Worm (Caenorhabditis elegans): ENCODE data around the gene rpl-25.1.

The rpl-25.1 gene

ce11 chrX:4715107-4715506 is at the start of gene rpl-25.1:
TSS of gene rpl-25.1 (plus strand) at chrX:4715178.
- TF ChIP-seq unc-62 (GFP tag; optimal IDR thresholded peaks at IDR 0.05), result no peak

ce11 chrX:4667788-4668187 is 47.2 kb upstream of the rpl-25.1 start, which contains the start of gene mfsd-12:
TSS of gene mfsd-12 (plus strand) at chrX:4668088.
- no peak for TF ChIP-seq unc-62 (GFP tag; optimal IDR thresholded peaks at IDR 0.05)

- TF ChIP-seq unc-62 (GFP tag; optimal IDR thresholded peaks at IDR 0.05), result no peak
Observed at ce11 chrX:4671837-4672236, 43.1 kb upstream of the rpl-25.1 start.

- TF ChIP-seq unc-62 (GFP tag; optimal IDR thresholded peaks at IDR 0.05), result no peak
Observed at ce11 chrX:4673165-4673756, 41.7 kb upstream of the rpl-25.1 start, which contains the start of gene tmem-135. TSS of gene tmem-135 (plus strand) at chrX:4673706.

- no peak for TF ChIP-seq unc-62 (GFP tag; optimal IDR thresholded peaks at IDR 0.05)
Observed at ce11 chrX:4676702-4677101, 38.3 kb upstream of the rpl-25.1 start.

- TF ChIP-seq unc-62 (GFP tag; optimal IDR thresholded peaks at IDR 0.05), result no peak
Observed at ce11 chrX:4678029-4678428, 36.9 kb upstream of the rpl-25.1 start, which contains the start of gene flp-11. TSS of gene flp-11 (minus strand) at chrX:4678129.

- no peak for TF ChIP-seq unc-62 (GFP tag; optimal IDR thresholded peaks at IDR 0.05)
Observed at ce11 chrX:4682616-4683015, 32.4 kb upstream of the rpl-25.1 start, which contains the start of gene K02G10.15. TSS of gene K02G10.15 (minus strand) at chrX:4682716.

- no peak for TF ChIP-seq unc-62 (GFP tag; optimal IDR thresholded peaks at IDR 0.05)
Observed at ce11 chrX:4685579-4685978, 29.4 kb upstream of the rpl-25.1 start.

- no peak for TF ChIP-seq unc-62 (GFP tag; optimal IDR thresholded peaks at IDR 0.05)
Observed at ce11 chrX:4691148-4691773, 23.7 kb upstream of the rpl-25.1 start, which contains the start of gene K02G10.5. TSS of gene K02G10.5 (minus strand) at chrX:4691198.

ce11 chrX:4694611-4695370 is 20.2 kb upstream of the rpl-25.1 start:
- no peak for TF ChIP-seq unc-62 (GFP tag; optimal IDR thresholded peaks at IDR 0.05)

ce11 chrX:4698271-4698670 is 16.7 kb upstream of the rpl-25.1 start:
- no peak for TF ChIP-seq unc-62 (GFP tag; optimal IDR thresholded peaks at IDR 0.05)

ce11 chrX:4699411-4700050 is 15.4 kb upstream of the rpl-25.1 start, which contains the start of gene hyl-2:
TSS of gene hyl-2 (minus strand) at chrX:4699461.
- TF ChIP-seq unc-62 (GFP tag; optimal IDR thresholded peaks at IDR 0.05), result no peak

ce11 chrX:4700083-4700482 is 14.9 kb upstream of the rpl-25.1 start:
- no peak for TF ChIP-seq unc-62 (GFP tag; optimal IDR thresholded peaks at IDR 0.05)

- no peak for TF ChIP-seq unc-62 (GFP tag; optimal IDR thresholded peaks at IDR 0.05)
Observed at ce11 chrX:4704877-4705276, 10.1 kb upstream of the rpl-25.1 start, which contains the start of gene aqp-8. TSS of gene aqp-8 (minus strand) at chrX:4704977.

- no peak for TF ChIP-seq unc-62 (GFP tag; optimal IDR thresholded peaks at IDR 0.05)
Observed at ce11 chrX:4705666-4706065, 9.3 kb upstream of the rpl-25.1 start.

- TF ChIP-seq unc-62 (GFP tag; optimal IDR thresholded peaks at IDR 0.05), result no peak
Observed at ce11 chrX:4706755-4707226, 8.2 kb upstream of the rpl-25.1 start, which contains the start of gene dhhc-10. TSS of gene dhhc-10 (plus strand) at chrX:4707176.
